Worm (Caenorhabditis elegans) whole organism, young adult: ENCODE measurements around the gene ins-16.

Experiments used
- B0019.2 ChIP-seq: fragments of 200-800 bp; sonication (Bioruptor generic); conservative IDR thresholded peaks from 2 replicates; pipeline ENCODE4 v1.3.6; 2022; ENCODE audit warnings: missing genetic modification reagents, missing genetic modification characterization, missing compliant biosample characterization
- C17E4.6 ChIP-seq: fragments of 200-800 bp; sonication (Bioruptor generic); IDR thresholded peaks from 2 replicates; pipeline ENCODE4 v1.3.6; 2022; ENCODE audit warnings: missing genetic modification reagents, missing genetic modification characterization, missing compliant biosample characterization
- D2030.7 ChIP-seq: fragments of 200-800 bp; sonication (Bioruptor generic); IDR thresholded peaks from 2 replicates; pipeline ENCODE4 v1.3.6; 2022; ENCODE audit warnings: missing genetic modification reagents, missing genetic modification characterization, missing compliant biosample characterization
- F10E7.11 ChIP-seq: sonication (generic microtip); optimal IDR thresholded peaks from 2 replicates; lab custom pipeline; 2017; ENCODE audit warnings: mild to moderate bottlenecking, missing genetic modification characterization, moderate library complexity, missing compliant biosample characterization
- F37B4.10 ChIP-seq: fragments of 200-800 bp; sonication (Bioruptor generic); IDR thresholded peaks from 2 replicates; pipeline ENCODE4 v1.3.6; 2022; ENCODE audit warnings: missing genetic modification characterization, missing compliant biosample characterization
- F49E8.2 ChIP-seq: sonication (generic microtip); optimal IDR thresholded peaks from 3 replicates; lab custom pipeline; 2017; ENCODE audit warnings: missing genetic modification characterization, mild to moderate bottlenecking, missing compliant biosample characterization, antibody characterized with exemption, moderate library complexity; ENCODE audit not compliant: insufficient read depth
- F52B5.7 ChIP-seq: sonication (generic microtip); optimal IDR thresholded peaks from 2 replicates; lab custom pipeline; 2016; ENCODE audit warnings: mild to moderate bottlenecking, missing genetic modification characterization, missing compliant biosample characterization
- F57C9.4 ChIP-seq: sonication (generic microtip); optimal IDR thresholded peaks from 2 replicates; lab custom pipeline; 2017; ENCODE audit warnings: mild to moderate bottlenecking, missing genetic modification characterization, missing compliant biosample characterization
- T26A5.8 ChIP-seq: sonication (generic microtip); optimal IDR thresholded peaks from 2 replicates; lab custom pipeline; 2016; ENCODE audit warnings: missing genetic modification characterization, missing compliant biosample characterization
- Y67H2A.10 ChIP-seq: fragments of 200-800 bp; sonication (Bioruptor generic); conservative IDR thresholded peaks from 2 replicates; pipeline ENCODE4 v1.3.6; 2022; ENCODE audit warnings: missing genetic modification reagents, missing genetic modification characterization, missing compliant biosample characterization
- athp-1 ChIP-seq: sonication (generic microtip); optimal IDR thresholded peaks from 2 replicates; lab custom pipeline; 2017; ENCODE audit warnings: mild to moderate bottlenecking, missing genetic modification characterization, missing compliant biosample characterization
- attf-6 ChIP-seq: fragments of 200-800 bp; sonication (Bioruptor generic); IDR thresholded peaks from 2 replicates; pipeline ENCODE4 v1.3.6; 2022; ENCODE audit warnings: missing genetic modification reagents, missing genetic modification characterization, missing compliant biosample characterization
- ccch-3 ChIP-seq: fragments of 200-800 bp; sonication (Bioruptor generic); optimal IDR thresholded peaks from 2 replicates; lab custom pipeline; 2018; ENCODE audit warnings: mild to moderate bottlenecking, missing genetic modification characterization, missing compliant biosample characterization
- cebp-1 ChIP-seq, 2 experiments: fragments of 200-800 bp in 1 of 2; sonication (Bioruptor generic) in 1 of 2; sonication (generic microtip) in 1 of 2; IDR thresholded peaks in 1 of 2; optimal IDR thresholded peaks in 1 of 2; 2 replicates each; pipeline versions ENCODE4 v1.3.6 to Lab custom; 2017 to 2022; ENCODE audit warnings: missing compliant biosample characterization in 2 of 2, missing genetic modification characterization in 2 of 2, mild to moderate bottlenecking in 1 of 2, missing genetic modification reagents in 1 of 2, moderate library complexity in 1 of 2
- ceh-58 ChIP-seq: fragments of 200-800 bp; sonication (Bioruptor generic); IDR thresholded peaks from 2 replicates; pipeline ENCODE4 v1.3.6; 2022; ENCODE audit warnings: missing genetic modification characterization, missing compliant biosample characterization
- die-1 ChIP-seq: sonication (generic microtip); optimal IDR thresholded peaks from 2 replicates; lab custom pipeline; 2016; ENCODE audit warnings: missing genotype, mild to moderate bottlenecking, missing genetic modification characterization, missing compliant biosample characterization
- dpff-1 ChIP-seq: sonication (generic microtip); optimal IDR thresholded peaks from 2 replicates; lab custom pipeline; 2017; ENCODE audit warnings: mild to moderate bottlenecking, missing genetic modification characterization, missing compliant biosample characterization
- efl-1 ChIP-seq: fragments of 150-350 bp; optimal IDR thresholded peaks from 2 replicates; lab custom pipeline; 2014; ENCODE audit warnings: missing biosample characterization, missing genetic modification reagents, missing genetic modification characterization
- egl-18 ChIP-seq: fragments of 200-800 bp; sonication (Bioruptor generic); IDR thresholded peaks from 2 replicates; pipeline ENCODE4 v1.3.6; 2022; ENCODE audit warnings: missing genetic modification reagents, missing genetic modification characterization, missing compliant biosample characterization
- hrde-1 ChIP-seq: sonication (generic microtip); optimal IDR thresholded peaks from 2 replicates; lab custom pipeline; 2016; ENCODE audit warnings: missing genetic modification characterization, mild to moderate bottlenecking, missing compliant biosample characterization, moderate library complexity, missing genotype, missing genetic modification reagents, borderline replicate concordance
- hsf-1 ChIP-seq: fragments of 200-800 bp; sonication (Bioruptor generic); IDR thresholded peaks from 2 replicates; pipeline ENCODE4 v1.3.6; 2022; ENCODE audit warnings: missing genetic modification reagents, missing genetic modification characterization, missing compliant biosample characterization
- lin-40 ChIP-seq: sonication (generic microtip); optimal IDR thresholded peaks from 2 replicates; lab custom pipeline; 2016; ENCODE audit warnings: missing genetic modification characterization, mild to moderate bottlenecking, missing compliant biosample characterization, missing genotype, missing genetic modification reagents
- lin-54 ChIP-seq: fragments of 200-800 bp; sonication (Bioruptor generic); optimal IDR thresholded peaks from 2 replicates; lab custom pipeline; 2018; ENCODE audit warnings: mild to moderate bottlenecking, missing genetic modification characterization, missing compliant biosample characterization
- lsl-1 ChIP-seq: fragments of 200-800 bp; sonication (Bioruptor generic); optimal IDR thresholded peaks from 2 replicates; lab custom pipeline; 2018; ENCODE audit warnings: mild to moderate bottlenecking, missing genetic modification characterization, moderate library complexity, missing compliant biosample characterization
- madf-8 ChIP-seq: fragments of 200-800 bp; sonication (Bioruptor generic); conservative IDR thresholded peaks from 2 replicates; pipeline ENCODE4 v1.3.6; 2022; ENCODE audit warnings: missing genetic modification reagents, missing genetic modification characterization, missing compliant biosample characterization
- nfyb-1 ChIP-seq: fragments of 200-800 bp; sonication (Bioruptor generic); IDR thresholded peaks from 2 replicates; pipeline ENCODE4 v1.3.6; 2022; ENCODE audit warnings: missing genetic modification reagents, missing genetic modification characterization, missing compliant biosample characterization
- nhr-27 ChIP-seq: fragments of 200-800 bp; sonication (Bioruptor generic); optimal IDR thresholded peaks from 2 replicates; lab custom pipeline; 2018; ENCODE audit warnings: mild to moderate bottlenecking, missing genetic modification characterization, moderate library complexity, missing compliant biosample characterization
- nhr-80 ChIP-seq: sonication (generic microtip); optimal IDR thresholded peaks from 2 replicates; lab custom pipeline; 2016; ENCODE audit warnings: missing genetic modification characterization, missing compliant biosample characterization
- sdz-38 ChIP-seq: sonication (generic microtip); optimal IDR thresholded peaks from 2 replicates; lab custom pipeline; 2016; ENCODE audit warnings: missing genotype, missing genetic modification characterization, missing compliant biosample characterization
- sea-2 ChIP-seq: fragments of 200-800 bp; sonication (Bioruptor generic); IDR thresholded peaks from 2 replicates; pipeline ENCODE4 v1.3.6; 2022; ENCODE audit warnings: missing genetic modification characterization, missing compliant biosample characterization
- tbp1 ChIP-seq: fragments of 200-800 bp; sonication (Bioruptor generic); optimal IDR thresholded peaks from 2 replicates; lab custom pipeline; 2018; ENCODE audit warnings: mild to moderate bottlenecking, missing genetic modification characterization, missing compliant biosample characterization
- unc-62 ChIP-seq: fragments of 150-350 bp; optimal IDR thresholded peaks from 2 replicates; lab custom pipeline; 2014; ENCODE audit warnings: missing biosample characterization, missing genetic modification reagents, missing genetic modification characterization
- xnd-1 ChIP-seq: sonication (generic microtip); optimal IDR thresholded peaks from 2 replicates; lab custom pipeline; 2016; ENCODE audit warnings: missing genotype, missing genetic modification reagents, missing genetic modification characterization, missing compliant biosample characterization
- ztf-3 ChIP-seq: fragments of 200-800 bp; sonication (Bioruptor generic); optimal IDR thresholded peaks from 2 replicates; lab custom pipeline; 2018; ENCODE audit warnings: mild to moderate bottlenecking, missing genetic modification characterization, missing compliant biosample characterization

Gene ins-16

ce11 chrIII:2054084-2054483 is 6.7 kb downstream of the ins-16 start, which contains the start of gene M01E10.3:
Gene M01E10.3 (minus strand): TSS chrIII:2054184.
- TF ChIP-seq F10E7.11 (no peak), die-1 (tag; lab: Kevin White, UChicago) (no peak), lin-54 (GFP tag; lab: Kevin White, UChicago) (no peak), T26A5.8 (no peak), egl-18 (no peak), B0019.2 (GFP tag; lab: Robert Waterston, UW) (no peak), D2030.7 (GFP tag; lab: Robert Waterston, UW) (no peak), F49E8.2 (no peak), ccch-3 (GFP tag; lab: Kevin White, UChicago) (no peak), F57C9.4 (tag; lab: Kevin White, UChicago) (no peak), hrde-1 (tag; lab: Kevin White, UChicago) (no peak), ceh-58 (no peak), F52B5.7 (tag; lab: Kevin White, UChicago) (no peak), cebp-1 (GFP tag; IDR thresholded peaks at IDR 0.05; lab: Robert Waterston, UW) (no peak), cebp-1 (tag; optimal IDR thresholded peaks at IDR 0.05; lab: Kevin White, UChicago) (no peak), madf-8 (GFP tag; lab: Robert Waterston, UW) (no peak), nfyb-1 (no peak), sea-2 (GFP tag; lab: Robert Waterston, UW) (no peak), C17E4.6 (GFP tag; lab: Robert Waterston, UW) (no peak), nhr-27 (tag; lab: Kevin White, UChicago) (no peak), attf-6 (GFP tag; lab: Robert Waterston, UW) (no peak)

ce11 chrIII:2053433-2053832 is 7.3 kb downstream of the ins-16 start:
- peak; percentile 21 for TF ChIP-seq nhr-80 (tag; lab: Kevin White, UChicago)
- no peak for TF ChIP-seq ceh-58

DNA sequence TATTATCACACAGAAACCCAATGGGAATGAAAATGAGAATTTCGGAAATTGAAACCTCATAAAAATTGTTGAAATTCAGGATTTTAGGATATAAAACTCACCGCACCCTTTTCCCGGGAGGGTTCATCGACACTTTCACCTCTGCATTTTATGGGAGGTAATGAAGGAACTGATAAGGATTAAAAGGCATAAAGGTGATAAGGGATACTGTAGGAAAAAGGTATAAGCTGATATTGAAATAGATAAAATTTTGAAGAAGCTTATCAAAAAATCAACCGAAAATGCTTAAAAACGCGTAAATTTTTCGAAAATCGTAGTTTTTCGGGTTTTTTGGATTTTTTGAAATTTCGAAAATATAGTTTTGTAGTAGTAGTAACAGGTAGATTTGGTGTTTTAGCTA is 10.3 kb downstream of the ins-16 start:
- no peak for TF ChIP-seq dpff-1 (tag; lab: Kevin White, UChicago)

ce11 chrIII:2049825-2050224 is 10.9 kb downstream of the ins-16 start:
- no peak for TF ChIP-seq sdz-38
- TF ChIP-seq ztf-3 (GFP tag; lab: Kevin White, UChicago): no peak
- no peak for TF ChIP-seq lin-40 (tag; lab: Kevin White, UChicago)
- TF ChIP-seq athp-1 (tag; lab: Kevin White, UChicago): no peak
- TF ChIP-seq F10E7.11: no peak
- TF ChIP-seq lsl-1: no peak
- TF ChIP-seq unc-62 (GFP tag; lab: Kevin White, UChicago): no peak
- no peak for TF ChIP-seq die-1 (tag; lab: Kevin White, UChicago)
- TF ChIP-seq hsf-1 (GFP tag; lab: Robert Waterston, UW): no peak
- no peak for TF ChIP-seq Y67H2A.10 (GFP tag; lab: Robert Waterston, UW)
- no peak for TF ChIP-seq F37B4.10 (GFP tag; lab: Robert Waterston, UW)
- no peak for TF ChIP-seq F57C9.4 (tag; lab: Kevin White, UChicago)
- no peak for TF ChIP-seq efl-1 (GFP tag; lab: Kevin White, UChicago)
- TF ChIP-seq xnd-1 (tag; lab: Kevin White, UChicago): no peak
- no peak for TF ChIP-seq tbp1 (GFP tag; lab: Kevin White, UChicago)
- TF ChIP-seq B0019.2 (GFP tag; lab: Robert Waterston, UW): no peak
